Fruit fly (Drosophila melanogaster): ENCODE data around the gene CG15249.

dm6 chrX:9847529-9847928 lies 51.9 kb downstream of the CG15249 start:
- no peak for TF ChIP-seq Hr39 (GFP tag; optimal IDR thresholded peaks at IDR 0.05)
- no peak for TF ChIP-seq dsx (GFP tag; optimal IDR thresholded peaks at IDR 0.05; ENCODE audit: poor library complexity, severe bottlenecking)
- TF ChIP-seq Sox15 (GFP tag; optimal IDR thresholded peaks at IDR 0.05), result no peak
- no peak for TF ChIP-seq CG16779 (tag; optimal IDR thresholded peaks at IDR 0.05)
- TF ChIP-seq CG8632 (GFP tag; optimal IDR thresholded peaks at IDR 0.05), result no peak
- TF ChIP-seq Gug (GFP tag; IDR thresholded peaks at IDR 0.05), result no peak
- no peak for TF ChIP-seq CG10631 (GFP tag; optimal IDR thresholded peaks at IDR 0.05)
- no peak for TF ChIP-seq Smox (GFP tag; optimal IDR thresholded peaks at IDR 0.05)
- TF ChIP-seq CG6808 (GFP tag; optimal IDR thresholded peaks at IDR 0.05), result no peak

Data from whole organism, prepupa.